Worm (Caenorhabditis elegans) whole organism, early embryonic: Measurements from ENCODE around the gene Y62H9A.3.

Experiments used
- F13C5.2 ChIP-seq: sonication (generic microtip); optimal IDR thresholded peaks from 2 replicates; lab custom pipeline; 2017; ENCODE audit warnings: mild to moderate bottlenecking, missing genetic modification characterization, inconsistent platforms, missing compliant biosample characterization
- ama-1 ChIP-seq: fragments of 150-350 bp; optimal IDR thresholded peaks from 2 replicates; lab custom pipeline; 2014
- ceh-13 ChIP-seq: fragments of 200-800 bp; sonication (Bioruptor generic); optimal IDR thresholded peaks from 2 replicates; lab custom pipeline; 2018; ENCODE audit warnings: mild to moderate bottlenecking, missing genetic modification characterization, missing compliant biosample characterization
- flt-1 ChIP-seq: fragments of 200-800 bp; sonication (Bioruptor generic); IDR thresholded peaks from 2 replicates; pipeline ENCODE4 v1.3.6; 2022; ENCODE audit warnings: missing genetic modification characterization, missing compliant biosample characterization
- hmbx-1 ChIP-seq: sonication (generic microtip); optimal IDR thresholded peaks from 2 replicates; lab custom pipeline; 2016; ENCODE audit warnings: mild to moderate bottlenecking, missing genetic modification characterization, missing compliant biosample characterization
- hmg-4 ChIP-seq: fragments of 200-800 bp; sonication (Bioruptor generic); optimal IDR thresholded peaks from 2 replicates; lab custom pipeline; 2018; ENCODE audit warnings: mild to moderate bottlenecking, missing genetic modification characterization, missing compliant biosample characterization
- hnd-1 ChIP-seq: sonication (generic microtip); optimal IDR thresholded peaks from 2 replicates; lab custom pipeline; 2016; ENCODE audit warnings: missing genetic modification characterization, missing compliant biosample characterization
- pes-1 ChIP-seq: fragments of 200-800 bp; sonication (Bioruptor generic); IDR thresholded peaks from 2 replicates; pipeline ENCODE4 v1.3.6; 2022; ENCODE audit warnings: missing genetic modification reagents, missing genetic modification characterization, missing compliant biosample characterization
- scrt-1 ChIP-seq: fragments of 200-800 bp; sonication (Bioruptor generic); IDR thresholded peaks from 2 replicates; pipeline ENCODE4 v1.3.6; 2022; ENCODE audit warnings: missing genetic modification characterization, missing compliant biosample characterization
- sea-1 ChIP-seq: fragments of 200-800 bp; sonication (Bioruptor generic); conservative IDR thresholded peaks from 2 replicates; pipeline ENCODE4 v1.3.6; 2022; ENCODE audit warnings: missing genetic modification characterization, missing compliant biosample characterization
- tbx-11 ChIP-seq: fragments of 200-800 bp; sonication (Bioruptor generic); IDR thresholded peaks from 2 replicates; pipeline ENCODE4 v1.3.6; 2022; ENCODE audit warnings: missing genetic modification characterization, missing compliant biosample characterization
- tbx-37 ChIP-seq: fragments of 200-800 bp; sonication (Bioruptor generic); conservative IDR thresholded peaks from 2 replicates; pipeline ENCODE4 v1.3.6; 2022; ENCODE audit warnings: missing genetic modification reagents, missing genetic modification characterization, missing compliant biosample characterization
- tra-4 ChIP-seq: sonication (generic microtip); optimal IDR thresholded peaks from 2 replicates; lab custom pipeline; 2017; ENCODE audit warnings: missing genetic modification characterization, missing compliant biosample characterization

ce11 chrX:11892328-11892727, 12.6 kb upstream of the Y62H9A.3 start, which contains the start of gene Y62H9A.8:
- TF ChIP-seq tbx-11 (GFP tag; lab: Robert Waterston, UW), result no peak
- TF ChIP-seq flt-1, result no peak
- no peak for TF ChIP-seq hmg-4 (GFP tag; lab: Kevin White, UChicago)
- no peak for TF ChIP-seq ceh-13 (GFP tag; lab: Kevin White, UChicago)
- TF ChIP-seq pes-1, result no peak
- no peak for TF ChIP-seq ama-1 (lab: Kevin White, UChicago)
- no peak for TF ChIP-seq tra-4
- no peak for TF ChIP-seq tbx-37
- no peak for TF ChIP-seq hmbx-1 (tag; lab: Kevin White, UChicago)
- no peak for TF ChIP-seq sea-1
- TF ChIP-seq scrt-1 (GFP tag; lab: Robert Waterston, UW), result no peak
- no peak for TF ChIP-seq F13C5.2 (tag; lab: Kevin White, UChicago)
- TF ChIP-seq hnd-1 (tag; lab: Kevin White, UChicago), result no peak
